Worm (Caenorhabditis elegans) whole organism, L2 larva: ENCODE data around the gene T12A7.9.
A peak's percentile ranks its signal among the peaks of the same experiment; 100 is the strongest.

Experiments
- C34F6.9 ChIP-seq: fragments of 150-350 bp; optimal IDR thresholded peaks from 2 replicates; lab custom pipeline; 2014; ENCODE audit warnings: missing biosample characterization, missing genetic modification characterization
- F13H6.1 ChIP-seq: sonication (generic microtip); optimal IDR thresholded peaks from 2 replicates; lab custom pipeline; 2016; ENCODE audit warnings: missing genetic modification characterization, missing compliant biosample characterization
- R02D3.7 ChIP-seq: fragments of 150-350 bp; optimal IDR thresholded peaks from 2 replicates; lab custom pipeline; 2014; ENCODE audit warnings: missing biosample characterization, missing genetic modification characterization
- Y55F3AM.14 ChIP-seq: fragments of 200-800 bp; sonication (Bioruptor generic); optimal IDR thresholded peaks from 2 replicates; lab custom pipeline; 2018; ENCODE audit warnings: mild to moderate bottlenecking, missing genetic modification characterization, missing compliant biosample characterization
- ZK546.5 ChIP-seq: sonication (generic microtip); optimal IDR thresholded peaks from 2 replicates; lab custom pipeline; 2017; ENCODE audit warnings: missing biosample characterization, missing genetic modification characterization
- aly-2 ChIP-seq: fragments of 150-350 bp; optimal IDR thresholded peaks from 2 replicates; lab custom pipeline; 2014; ENCODE audit warnings: missing biosample characterization, missing genetic modification characterization
- ama-1 ChIP-seq: fragments of 150-350 bp; optimal IDR thresholded peaks from 2 replicates; lab custom pipeline; 2018; ENCODE audit warnings: inconsistent platforms
- ceh-82 ChIP-seq: fragments of 150-350 bp; optimal IDR thresholded peaks from 2 replicates; lab custom pipeline; 2014; ENCODE audit warnings: missing biosample characterization, missing genetic modification characterization
- egl-27 ChIP-seq: sonication (generic microtip); optimal IDR thresholded peaks from 3 replicates; lab custom pipeline; 2017; ENCODE audit warnings: missing biosample characterization, missing genetic modification reagents, missing genetic modification characterization
- elt-3 ChIP-seq: sonication (generic microtip); optimal IDR thresholded peaks from 2 replicates; lab custom pipeline; 2017; ENCODE audit warnings: missing biosample characterization, missing genetic modification characterization
- fos-1 ChIP-seq: fragments of 150-350 bp; optimal IDR thresholded peaks from 2 replicates; lab custom pipeline; 2014; ENCODE audit warnings: missing biosample characterization, missing genetic modification characterization
- gmeb-1 ChIP-seq: fragments of 150-350 bp; optimal IDR thresholded peaks from 2 replicates; lab custom pipeline; 2014; ENCODE audit warnings: missing biosample characterization, missing genetic modification characterization
- lin-39 ChIP-seq: fragments of 150-350 bp; optimal IDR thresholded peaks from 2 replicates; lab custom pipeline; 2014; ENCODE audit warnings: missing biosample characterization, missing genetic modification reagents, missing genetic modification characterization
- lsy-2 ChIP-seq, 2 experiments: fragments of 150-350 bp in 1 of 2; sonication (generic microtip) in 1 of 2; optimal IDR thresholded peaks; 2 replicates each; lab custom pipeline; 2014 to 2017; ENCODE audit warnings: missing biosample characterization in 2 of 2, missing genetic modification characterization in 2 of 2
- mab-5 ChIP-seq: fragments of 150-350 bp; optimal IDR thresholded peaks from 2 replicates; lab custom pipeline; 2014; ENCODE audit warnings: missing biosample characterization, missing genetic modification characterization
- mbf-1 ChIP-seq: sonication (generic microtip); optimal IDR thresholded peaks from 2 replicates; lab custom pipeline; 2017; ENCODE audit warnings: missing biosample characterization, missing genetic modification characterization
- mdl-1 ChIP-seq, 2 experiments: fragments of 150-350 bp in 1 of 2; sonication (generic microtip) in 1 of 2; optimal IDR thresholded peaks; 2 replicates each; lab custom pipeline; 2017; ENCODE audit warnings: missing biosample characterization in 2 of 2, missing genetic modification characterization in 2 of 2
- nhr-11 ChIP-seq: fragments of 150-350 bp; optimal IDR thresholded peaks from 2 replicates; lab custom pipeline; 2014; ENCODE audit warnings: missing biosample characterization, missing genetic modification characterization
- nhr-12 ChIP-seq: fragments of 150-350 bp; optimal IDR thresholded peaks from 2 replicates; lab custom pipeline; 2014; ENCODE audit warnings: missing biosample characterization, missing genetic modification characterization
- nhr-129 ChIP-seq: fragments of 150-350 bp; optimal IDR thresholded peaks from 2 replicates; lab custom pipeline; 2014; ENCODE audit warnings: missing biosample characterization, missing genetic modification characterization
- nhr-21 ChIP-seq: fragments of 150-350 bp; optimal IDR thresholded peaks from 2 replicates; lab custom pipeline; 2014; ENCODE audit warnings: missing biosample characterization, missing genetic modification characterization
- nhr-23 ChIP-seq: fragments of 150-350 bp; optimal IDR thresholded peaks from 2 replicates; lab custom pipeline; 2014; ENCODE audit warnings: missing biosample characterization, missing genetic modification reagents, missing genetic modification characterization
- nhr-237 ChIP-seq: fragments of 150-350 bp; optimal IDR thresholded peaks from 2 replicates; lab custom pipeline; 2014; ENCODE audit warnings: missing biosample characterization, missing genetic modification characterization
- nhr-6 ChIP-seq: fragments of 150-350 bp; optimal IDR thresholded peaks from 2 replicates; lab custom pipeline; 2014; ENCODE audit warnings: missing biosample characterization, missing genetic modification characterization
- sem-4 ChIP-seq: fragments of 150-350 bp; optimal IDR thresholded peaks from 2 replicates; lab custom pipeline; 2014; ENCODE audit warnings: missing biosample characterization, missing genetic modification reagents, missing genetic modification characterization
- skn-1 ChIP-seq: sonication (generic microtip); optimal IDR thresholded peaks from 2 replicates; lab custom pipeline; 2017; ENCODE audit warnings: missing biosample characterization, missing genetic modification characterization
- sma-3 ChIP-seq: sonication (generic microtip); optimal IDR thresholded peaks from 2 replicates; lab custom pipeline; 2016; ENCODE audit warnings: missing genetic modification reagents, missing genetic modification characterization, missing compliant biosample characterization
- sma-9 ChIP-seq, 2 experiments: fragments of 150-350 bp in 1 of 2; sonication (generic microtip) in 1 of 2; optimal IDR thresholded peaks; 2 replicates each; lab custom pipeline; 2014 to 2016; ENCODE audit warnings: missing genetic modification characterization in 2 of 2, mild to moderate bottlenecking in 1 of 2, missing biosample characterization in 1 of 2, missing compliant biosample characterization in 1 of 2, missing genetic modification reagents in 1 of 2, moderate library complexity in 1 of 2
- snpc-4 ChIP-seq: fragments of 150-350 bp; optimal IDR thresholded peaks from 2 replicates; lab custom pipeline; 2014; ENCODE audit warnings: missing biosample characterization, missing genetic modification characterization
- unc-39 ChIP-seq: fragments of 150-350 bp; optimal IDR thresholded peaks from 2 replicates; lab custom pipeline; 2014; ENCODE audit warnings: missing biosample characterization, missing genetic modification characterization
- unc-55 ChIP-seq: fragments of 150-350 bp; sonication (generic microtip); optimal IDR thresholded peaks from 3 replicates; lab custom pipeline; 2014; ENCODE audit warnings: missing biosample characterization, missing genetic modification reagents, missing genetic modification characterization
- zag-1 ChIP-seq: fragments of 150-350 bp; optimal IDR thresholded peaks from 2 replicates; lab custom pipeline; 2014; ENCODE audit warnings: missing biosample characterization, missing genetic modification characterization
- ztf-11 ChIP-seq: sonication (generic microtip); optimal IDR thresholded peaks from 2 replicates; lab custom pipeline; 2017; ENCODE audit warnings: missing biosample characterization, missing genetic modification characterization
- ztf-4 ChIP-seq: fragments of 150-350 bp; optimal IDR thresholded peaks from 2 replicates; lab custom pipeline; 2014; ENCODE audit warnings: missing biosample characterization, missing genetic modification characterization

T12A7.9 gene

ce11 chrIV:11716414-11716813 lies 39.4 kb downstream of the T12A7.9 start:
- TF ChIP-seq ceh-82 (no peak), ztf-4 (no peak), zag-1 (no peak), sem-4 (tag; lab: Kevin White, UChicago) (no peak), aly-2 (tag; lab: Kevin White, UChicago) (no peak), sma-9 (GFP tag; optimal IDR thresholded peaks at IDR 0.05; lab: Kevin White, UChicago) (no peak), sma-9 (tag; optimal IDR thresholded peaks at IDR 0.05; lab: Kevin White, UChicago) (no peak), ZK546.5 (tag; lab: Kevin White, UChicago) (no peak), nhr-129 (tag; lab: Kevin White, UChicago) (no peak), nhr-21 (tag; lab: Kevin White, UChicago) (no peak)
- TF ChIP-seq, all 48 proteins: peak for 0

ce11 chrIV:11714739-11715138 lies 41.1 kb downstream of the T12A7.9 start, which contains the start of gene magi-1:
Gene magi-1, plus strand, starts transcription at chrIV:11715039.
- TF ChIP-seq nhr-12 (no peak), nhr-23 (no peak), nhr-11 (tag; lab: Kevin White, UChicago) (no peak), ZK546.5 (tag; lab: Kevin White, UChicago) (no peak), zag-1 (no peak), ztf-11 (tag; lab: Kevin White, UChicago) (no peak), nhr-21 (tag; lab: Kevin White, UChicago) (no peak), lin-39 (tag; lab: Kevin White, UChicago) (no peak), sma-3 (GFP tag; lab: Kevin White, UChicago) (no peak), gmeb-1 (tag; lab: Kevin White, UChicago) (no peak), R02D3.7 (tag; lab: Kevin White, UChicago) (no peak), nhr-6 (tag; lab: Kevin White, UChicago) (no peak)

- TF ChIP-seq unc-55 (GFP tag; lab: Kevin White, UChicago) = peak; percentile 23
- TF ChIP-seq mab-5 (tag; lab: Kevin White, UChicago) = peak; percentile 47
- no peak for TF ChIP-seq nhr-237 (tag; lab: Kevin White, UChicago)
These were observed 42.5 kb downstream of the T12A7.9 start for ce11 chrIV:11713289-11713688.

- TF ChIP-seq sma-3 (GFP tag; lab: Kevin White, UChicago) (no peak), F13H6.1 (tag; lab: Kevin White, UChicago) (peak; percentile 58), fos-1 (no peak), Y55F3AM.14 (no peak), ama-1 (no peak), elt-3 (tag; lab: Kevin White, UChicago) (no peak), egl-27 (tag; lab: Kevin White, UChicago) (no peak), C34F6.9 (peak; percentile 35), lsy-2 (tag; optimal IDR thresholded peaks at IDR 0.05; lab: Kevin White, UChicago) (peak in 1 of 2 experiments; percentile 2), unc-39 (tag; lab: Kevin White, UChicago) (no peak), R02D3.7 (tag; lab: Kevin White, UChicago) (no peak), nhr-23 (no peak), skn-1 (no peak), nhr-129 (tag; lab: Kevin White, UChicago) (peak; percentile 58), sem-4 (tag; lab: Kevin White, UChicago) (no peak), unc-55 (GFP tag; lab: Kevin White, UChicago) (no peak), ztf-11 (tag; lab: Kevin White, UChicago) (no peak), snpc-4 (tag; lab: Kevin White, UChicago) (no peak), mab-5 (tag; lab: Kevin White, UChicago) (no peak), mdl-1 (tag; optimal IDR thresholded peaks at IDR 0.05; lab: Kevin White, UChicago) (no peak), mbf-1 (no peak)
These were observed 45.5 kb downstream of the T12A7.9 start for ce11 chrIV:11710331-11710730.
